Worm (Caenorhabditis elegans) whole organism, midembryonic: ENCODE measurements around the gene clec-20.

Source experiments
- T22C8.4 ChIP-seq: fragments of 200-800 bp; sonication (Bioruptor generic); IDR thresholded peaks from 2 replicates; pipeline ENCODE4 v1.3.6; 2022; ENCODE audit warnings: missing genetic modification characterization, missing compliant biosample characterization
- cog-1 ChIP-seq: sonication (generic microtip); optimal IDR thresholded peaks from 2 replicates; lab custom pipeline; 2016; ENCODE audit warnings: missing genetic modification characterization, missing compliant biosample characterization
- flt-1 ChIP-seq: fragments of 200-800 bp; sonication (Bioruptor generic); IDR thresholded peaks from 2 replicates; pipeline ENCODE4 v1.3.6; 2022; ENCODE audit warnings: missing genetic modification characterization, missing compliant biosample characterization
- klf-2 ChIP-seq: fragments of 200-800 bp; sonication (Bioruptor generic); conservative IDR thresholded peaks from 2 replicates; pipeline ENCODE4 v1.3.6; 2022; ENCODE audit warnings: missing genetic modification reagents, missing genetic modification characterization, missing compliant biosample characterization
- med-1 ChIP-seq: sonication (generic microtip); optimal IDR thresholded peaks from 2 replicates; lab custom pipeline; 2017; ENCODE audit warnings: missing genetic modification characterization, mild to moderate bottlenecking, missing compliant biosample characterization, antibody characterized with exemption, missing genetic modification reagents; ENCODE audit not compliant: insufficient read depth
- ref-1 ChIP-seq: fragments of 200-800 bp; sonication (Bioruptor generic); conservative IDR thresholded peaks from 2 replicates; pipeline ENCODE4 v1.3.6; 2022; ENCODE audit warnings: missing genetic modification reagents, missing genetic modification characterization, missing compliant biosample characterization
- tab-1 ChIP-seq: fragments of 200-800 bp; sonication (Bioruptor generic); IDR thresholded peaks from 2 replicates; pipeline ENCODE4 v1.3.6; 2022; ENCODE audit warnings: missing genetic modification characterization, missing compliant biosample characterization
- ztf-23 ChIP-seq: fragments of 200-800 bp; sonication (Bioruptor generic); IDR thresholded peaks from 2 replicates; pipeline ENCODE4 v1.3.6; 2022; ENCODE audit warnings: missing genetic modification reagents, missing genetic modification characterization, missing compliant biosample characterization
- ztf-29 ChIP-seq: fragments of 200-800 bp; sonication (Bioruptor generic); IDR thresholded peaks from 2 replicates; pipeline ENCODE4 v1.3.6; 2022; ENCODE audit warnings: missing genetic modification reagents, missing genetic modification characterization, missing compliant biosample characterization

The clec-20 gene

DNA sequence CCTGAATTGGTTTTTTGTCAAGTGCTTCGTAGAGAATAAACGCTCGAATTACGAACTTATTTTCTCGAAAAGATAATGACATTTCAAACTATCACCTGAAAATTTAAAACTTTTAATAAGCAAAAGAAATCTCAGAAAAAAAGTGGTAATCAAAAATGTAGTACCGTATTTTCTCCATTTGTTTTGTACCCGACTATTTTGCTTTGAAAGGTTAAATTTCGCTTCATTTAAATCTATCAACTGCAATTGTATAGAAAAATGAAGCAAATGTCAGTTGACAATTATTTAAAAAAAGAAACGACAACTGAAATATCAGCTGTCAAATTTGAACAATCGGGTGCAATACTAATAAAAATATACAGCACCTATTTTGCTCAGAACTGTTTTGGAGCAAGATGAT is 26.1 kb upstream of the clec-20 start, which contains the start of gene fbxa-158:
TSS of gene fbxa-158 (minus strand) at position 101 of the 400 bp plus-strand sequence.
- TF ChIP-seq T22C8.4 (GFP tag; lab: Robert Waterston, UW) (no peak), med-1 (GFP tag; lab: Kevin White, UChicago) (no peak), ztf-29 (GFP tag; lab: Robert Waterston, UW) (no peak), ref-1 (GFP tag; lab: Robert Waterston, UW) (no peak), tab-1 (GFP tag; lab: Robert Waterston, UW) (no peak), ztf-23 (GFP tag; lab: Robert Waterston, UW) (no peak), cog-1 (tag; lab: Kevin White, UChicago) (no peak), klf-2 (GFP tag; lab: Robert Waterston, UW) (no peak)

DNA sequence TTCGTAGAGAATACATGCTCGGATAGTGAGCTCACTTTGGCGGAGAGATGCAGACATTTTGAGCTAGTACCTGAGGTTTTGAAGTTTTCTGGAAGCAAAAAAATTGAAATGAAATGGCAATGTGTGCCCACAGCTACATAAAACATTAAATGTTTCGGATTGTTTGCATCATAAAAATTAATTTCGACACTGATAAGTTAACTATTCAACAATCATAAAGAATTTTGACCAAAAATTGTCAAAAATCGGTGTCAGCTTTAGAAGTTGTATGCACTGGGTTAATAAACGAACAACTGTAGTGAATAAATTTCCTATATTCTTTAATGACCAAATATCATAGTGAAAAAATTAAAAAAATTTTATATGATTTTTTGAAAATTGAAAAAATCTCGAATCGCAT is 23.9 kb upstream of the clec-20 start, which contains the start of gene fbxa-166:
TSS of gene fbxa-166 (minus strand) at position 101 of the 400 bp plus-strand sequence.
- TF ChIP-seq cog-1 (tag; lab: Kevin White, UChicago), result no peak
- TF ChIP-seq ref-1 (GFP tag; lab: Robert Waterston, UW), result no peak
- no peak for TF ChIP-seq ztf-29 (GFP tag; lab: Robert Waterston, UW)
- no peak for TF ChIP-seq flt-1 (GFP tag; lab: Robert Waterston, UW)
- no peak for TF ChIP-seq ztf-23 (GFP tag; lab: Robert Waterston, UW)
- no peak for TF ChIP-seq T22C8.4 (GFP tag; lab: Robert Waterston, UW)
- TF ChIP-seq med-1 (GFP tag; lab: Kevin White, UChicago), result no peak
- TF ChIP-seq klf-2 (GFP tag; lab: Robert Waterston, UW), result no peak
- no peak for TF ChIP-seq tab-1 (GFP tag; lab: Robert Waterston, UW)

DNA sequence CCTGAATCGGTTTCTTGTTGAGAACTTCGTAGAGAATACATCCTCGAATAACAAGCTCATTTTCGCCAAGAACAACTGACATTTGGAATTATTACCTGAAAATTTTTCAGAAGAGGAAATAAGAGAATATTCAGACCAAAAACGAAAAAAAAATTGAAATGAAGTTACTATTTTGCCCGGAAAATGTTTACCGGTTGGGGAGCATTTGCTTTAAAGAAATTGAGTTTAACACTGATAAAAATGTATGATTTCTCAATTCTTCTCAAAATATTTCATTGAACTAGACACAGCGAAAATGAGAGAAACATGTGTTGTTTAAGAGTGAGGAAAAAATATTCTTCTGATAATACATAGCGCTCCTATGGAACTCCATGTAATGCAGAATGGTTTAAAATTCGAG is 21.3 kb upstream of the clec-20 start, which contains the start of gene fbxa-165:
TSS of gene fbxa-165 (minus strand) at position 101 of the 400 bp plus-strand sequence.
- TF ChIP-seq med-1 (GFP tag; lab: Kevin White, UChicago) (no peak), flt-1 (GFP tag; lab: Robert Waterston, UW) (no peak), ztf-29 (GFP tag; lab: Robert Waterston, UW) (no peak), T22C8.4 (GFP tag; lab: Robert Waterston, UW) (no peak)

DNA sequence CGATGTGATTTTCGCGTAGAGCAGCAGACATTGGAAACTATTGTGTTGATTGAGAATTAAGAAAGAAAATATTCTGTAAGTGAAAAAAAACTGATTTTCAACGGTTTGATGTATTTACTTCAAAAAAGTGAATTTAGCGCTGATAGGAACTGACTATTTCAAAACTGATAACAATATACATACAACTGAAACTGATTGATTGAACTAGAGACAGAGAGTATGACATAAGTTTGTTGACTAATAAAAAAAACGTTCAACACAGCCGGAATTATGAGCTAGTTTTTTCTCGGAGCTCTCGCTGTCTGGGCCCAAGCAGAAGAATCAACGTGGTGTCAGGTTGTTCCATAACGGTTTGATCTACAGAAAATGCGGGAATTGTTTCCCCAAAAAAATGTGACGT is 18.9 kb upstream of the clec-20 start, which contains the start of gene fbxa-164:
TSS of gene fbxa-164 (minus strand) at position 101 of the 400 bp plus-strand sequence.
- no peak for TF ChIP-seq med-1 (GFP tag; lab: Kevin White, UChicago)
- no peak for TF ChIP-seq ztf-23 (GFP tag; lab: Robert Waterston, UW)
- TF ChIP-seq T22C8.4 (GFP tag; lab: Robert Waterston, UW), result no peak
- no peak for TF ChIP-seq flt-1 (GFP tag; lab: Robert Waterston, UW)
- TF ChIP-seq klf-2 (GFP tag; lab: Robert Waterston, UW), result no peak
- no peak for TF ChIP-seq tab-1 (GFP tag; lab: Robert Waterston, UW)
- no peak for TF ChIP-seq ztf-29 (GFP tag; lab: Robert Waterston, UW)
- no peak for TF ChIP-seq cog-1 (tag; lab: Kevin White, UChicago)
- TF ChIP-seq ref-1 (GFP tag; lab: Robert Waterston, UW), result no peak

DNA sequence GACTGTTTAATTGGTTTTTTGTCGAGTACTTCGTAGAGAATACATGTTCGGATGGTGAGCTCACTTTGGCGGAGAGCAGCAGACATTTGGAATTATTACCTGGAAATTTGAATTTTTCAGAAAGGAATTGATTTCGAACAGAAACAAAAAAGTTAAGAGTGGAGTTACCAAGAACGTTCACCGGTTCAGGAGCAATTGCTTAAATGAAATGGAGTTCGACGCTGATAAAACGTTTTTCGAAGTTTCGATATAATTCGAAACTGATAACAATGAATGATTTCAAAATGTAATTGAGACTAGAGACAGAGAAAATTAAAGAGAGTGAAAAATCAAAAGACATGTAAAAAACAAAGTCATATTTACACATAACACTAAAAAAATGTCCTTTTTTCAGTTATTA is 15.6 kb upstream of the clec-20 start, which contains the start of gene fbxa-163:
TSS of gene fbxa-163 (minus strand) at position 101 of the 400 bp plus-strand sequence.
- TF ChIP-seq cog-1 (tag; lab: Kevin White, UChicago) (no peak), tab-1 (GFP tag; lab: Robert Waterston, UW) (no peak), ref-1 (GFP tag; lab: Robert Waterston, UW) (no peak), med-1 (GFP tag; lab: Kevin White, UChicago) (no peak), ztf-23 (GFP tag; lab: Robert Waterston, UW) (no peak), ztf-29 (GFP tag; lab: Robert Waterston, UW) (no peak), klf-2 (GFP tag; lab: Robert Waterston, UW) (no peak), flt-1 (GFP tag; lab: Robert Waterston, UW) (no peak), T22C8.4 (GFP tag; lab: Robert Waterston, UW) (no peak)

DNA sequence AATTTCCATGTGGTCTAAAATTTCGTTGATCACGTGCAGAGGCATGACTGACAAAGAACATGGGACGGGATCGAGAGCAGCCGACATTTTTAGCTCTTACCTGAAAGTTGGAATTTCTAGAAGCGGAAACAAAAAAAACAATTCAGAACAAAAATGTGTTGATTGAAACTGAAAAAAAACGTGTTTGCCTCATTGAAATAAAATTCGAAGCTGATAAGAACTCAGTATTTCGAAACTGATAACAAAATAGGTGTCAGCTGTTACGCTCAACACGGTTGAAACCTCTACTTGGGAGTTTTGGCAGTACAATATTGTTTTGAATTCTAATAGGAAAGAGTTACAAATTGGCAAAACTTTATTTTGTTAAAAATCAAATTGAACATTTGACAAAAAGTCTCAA is 13.9 kb upstream of the clec-20 start:
- no peak for TF ChIP-seq ref-1 (GFP tag; lab: Robert Waterston, UW)

DNA sequence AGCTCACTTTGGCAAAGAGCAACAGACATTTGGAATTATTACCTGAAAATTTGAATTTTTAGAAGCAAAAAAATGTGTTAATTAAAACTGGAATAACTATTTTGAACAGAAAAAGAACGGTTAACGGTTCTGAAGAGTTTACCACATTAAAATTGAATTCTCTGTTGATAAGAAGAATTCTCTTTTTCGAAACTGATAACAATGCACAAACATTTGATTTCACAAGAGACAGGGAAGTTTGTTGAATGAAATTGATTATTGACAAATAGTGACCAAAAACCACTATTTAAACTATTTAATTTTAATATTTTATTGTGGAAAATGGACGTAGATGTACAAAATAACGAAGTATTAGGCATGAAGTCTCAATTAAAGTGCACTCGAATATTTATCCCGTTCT is 12.5 kb upstream of the clec-20 start:
- TF ChIP-seq med-1 (GFP tag; lab: Kevin White, UChicago) (no peak), ztf-29 (GFP tag; lab: Robert Waterston, UW) (no peak), ref-1 (GFP tag; lab: Robert Waterston, UW) (no peak), tab-1 (GFP tag; lab: Robert Waterston, UW) (no peak), T22C8.4 (GFP tag; lab: Robert Waterston, UW) (no peak), ztf-23 (GFP tag; lab: Robert Waterston, UW) (no peak), flt-1 (GFP tag; lab: Robert Waterston, UW) (no peak), cog-1 (tag; lab: Kevin White, UChicago) (no peak), klf-2 (GFP tag; lab: Robert Waterston, UW) (no peak)

DNA sequence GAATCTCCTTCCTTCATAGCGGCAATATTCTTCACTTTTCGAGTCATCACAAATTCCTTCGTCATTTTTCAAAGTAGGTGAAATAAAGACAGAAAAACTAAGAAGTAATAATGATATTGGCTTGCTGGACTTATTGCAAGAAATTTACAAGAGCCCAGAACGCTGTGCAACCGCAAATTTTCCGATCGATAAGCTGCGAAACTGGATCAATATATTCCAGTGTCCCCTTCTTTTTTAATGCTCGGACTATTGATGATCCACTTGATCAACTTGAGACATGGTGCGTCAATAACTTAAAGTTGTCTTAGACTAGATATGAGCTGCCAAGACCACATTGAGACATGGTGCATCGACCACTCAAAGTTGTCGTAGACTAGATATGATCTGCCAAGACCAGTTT is 11.0 kb upstream of the clec-20 start, which contains the start of gene bath-33:
TSS of gene bath-33 (minus strand) at position 101 of the 400 bp plus-strand sequence.
- TF ChIP-seq flt-1 (GFP tag; lab: Robert Waterston, UW) (no peak), klf-2 (GFP tag; lab: Robert Waterston, UW) (no peak), ztf-29 (GFP tag; lab: Robert Waterston, UW) (no peak), cog-1 (tag; lab: Kevin White, UChicago) (no peak), ztf-23 (GFP tag; lab: Robert Waterston, UW) (no peak), T22C8.4 (GFP tag; lab: Robert Waterston, UW) (no peak), ref-1 (GFP tag; lab: Robert Waterston, UW) (no peak), tab-1 (GFP tag; lab: Robert Waterston, UW) (no peak), med-1 (GFP tag; lab: Kevin White, UChicago) (no peak)

DNA sequence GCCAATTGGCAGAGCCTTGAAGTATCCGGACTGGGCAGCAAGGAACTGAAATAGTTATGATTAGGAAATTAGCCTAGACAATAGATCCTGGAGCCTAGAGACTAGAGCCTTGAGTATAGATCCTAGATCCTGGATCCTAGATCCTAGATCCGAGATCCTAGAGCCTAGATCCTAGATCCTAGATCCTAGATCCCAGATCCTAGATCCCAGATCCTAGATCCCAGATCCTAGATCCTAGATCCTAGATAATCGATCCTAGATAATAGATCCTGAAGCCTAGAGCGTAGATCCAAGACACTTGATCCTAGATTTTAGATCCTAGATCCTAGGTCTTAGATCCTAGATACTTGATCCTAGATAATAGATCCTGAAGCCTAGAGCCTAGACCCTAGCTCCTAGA is 10.0 kb upstream of the clec-20 start:
- TF ChIP-seq cog-1 (tag; lab: Kevin White, UChicago), result no peak
- no peak for TF ChIP-seq med-1 (GFP tag; lab: Kevin White, UChicago)
- TF ChIP-seq klf-2 (GFP tag; lab: Robert Waterston, UW), result no peak
- TF ChIP-seq T22C8.4 (GFP tag; lab: Robert Waterston, UW), result no peak
- TF ChIP-seq ref-1 (GFP tag; lab: Robert Waterston, UW), result no peak
- no peak for TF ChIP-seq ztf-23 (GFP tag; lab: Robert Waterston, UW)
- TF ChIP-seq flt-1 (GFP tag; lab: Robert Waterston, UW), result no peak
- no peak for TF ChIP-seq ztf-29 (GFP tag; lab: Robert Waterston, UW)
- TF ChIP-seq tab-1 (GFP tag; lab: Robert Waterston, UW), result no peak
